Fruit fly (Drosophila melanogaster) whole organism, embryonic: ENCODE measurements around the gene CG34181.

Experiments
- CG10147 ChIP-seq: fragments of 200-800 bp; sonication (Bioruptor generic); optimal IDR thresholded peaks from 2 replicates; lab custom pipeline; 2019; ENCODE audit warnings: missing biosample characterization, mild to moderate bottlenecking, missing genetic modification characterization, moderate library complexity
- CG11560 ChIP-seq: fragments of 200-800 bp; sonication (Bioruptor generic); IDR thresholded peaks from 3 replicates; pipeline ENCODE4 v1.3.6; 2022; ENCODE audit warnings: missing biosample characterization, missing genetic modification characterization
- CG11695 ChIP-seq: fragments of 200-800 bp; sonication (Bioruptor generic); IDR thresholded peaks from 3 replicates; pipeline ENCODE4 v1.3.6; 2022; ENCODE audit warnings: missing biosample characterization, missing genetic modification characterization
- CG1233 ChIP-seq: fragments of 200-800 bp; sonication (Bioruptor generic); optimal IDR thresholded peaks from 4 replicates; lab custom pipeline; 2018; ENCODE audit warnings: missing biosample characterization, mild to moderate bottlenecking, missing genetic modification characterization
- CG12391 ChIP-seq: fragments of 200-800 bp; sonication (Bioruptor generic); optimal IDR thresholded peaks from 3 replicates; lab custom pipeline; 2018; ENCODE audit warnings: missing biosample characterization, mild to moderate bottlenecking, missing genetic modification characterization, moderate library complexity
- CG12744 ChIP-seq: fragments of 200-800 bp; sonication (Bioruptor generic); optimal IDR thresholded peaks from 2 replicates; lab custom pipeline; 2016; ENCODE audit warnings: missing biosample characterization, missing genetic modification characterization
- CG13287 ChIP-seq: fragments of 200-800 bp; sonication (Bioruptor generic); IDR thresholded peaks from 2 replicates; pipeline ENCODE4 v1.3.6; 2022; ENCODE audit warnings: missing biosample characterization, missing genetic modification characterization; ENCODE audit not compliant: partially characterized antibody
- CG15601 ChIP-seq: fragments of 200-800 bp; sonication (Bioruptor generic); optimal IDR thresholded peaks from 3 replicates; lab custom pipeline; 2019; ENCODE audit warnings: missing biosample characterization, mild to moderate bottlenecking, missing genetic modification characterization, moderate library complexity
- CG17385 ChIP-seq: fragments of 200-800 bp; sonication (Bioruptor generic); optimal IDR thresholded peaks from 3 replicates; lab custom pipeline; 2018; ENCODE audit warnings: missing biosample characterization, mild to moderate bottlenecking, missing genetic modification characterization
- CG18476 ChIP-seq: fragments of 200-800 bp; sonication (Bioruptor generic); optimal IDR thresholded peaks from 2 replicates; lab custom pipeline; 2016; ENCODE audit warnings: missing biosample characterization, mild to moderate bottlenecking, missing genetic modification characterization
- CG2120 ChIP-seq: fragments of 200-800 bp; sonication (Bioruptor generic); optimal IDR thresholded peaks from 3 replicates; lab custom pipeline; 2016; ENCODE audit warnings: missing biosample characterization, missing genetic modification characterization
- CG33213 ChIP-seq: fragments of 200-800 bp; sonication (Bioruptor generic); optimal IDR thresholded peaks from 3 replicates; lab custom pipeline; 2016; ENCODE audit warnings: missing biosample characterization, missing genetic modification characterization
- CG4707 ChIP-seq: fragments of 200-800 bp; sonication (Bioruptor generic); optimal IDR thresholded peaks from 2 replicates; lab custom pipeline; 2018; ENCODE audit warnings: missing biosample characterization, mild to moderate bottlenecking, missing genetic modification characterization, moderate library complexity
- CG6689 ChIP-seq: fragments of 200-800 bp; sonication (Bioruptor generic); IDR thresholded peaks from 2 replicates; pipeline ENCODE4 v1.3.6; 2022; ENCODE audit warnings: missing biosample characterization, missing genetic modification characterization
- CG6765 ChIP-seq: fragments of 200-800 bp; sonication (Bioruptor generic); optimal IDR thresholded peaks from 3 replicates; lab custom pipeline; 2017; ENCODE audit warnings: missing biosample characterization, mild to moderate bottlenecking, missing genetic modification characterization
- CG7963 ChIP-seq: fragments of 200-800 bp; sonication (Bioruptor generic); IDR thresholded peaks from 3 replicates; pipeline ENCODE4 v1.3.6; 2022; ENCODE audit warnings: missing biosample characterization, missing genetic modification characterization; ENCODE audit not compliant: partially characterized antibody
- CG8388 ChIP-seq: fragments of 200-800 bp; sonication (Bioruptor generic); optimal IDR thresholded peaks from 2 replicates; lab custom pipeline; 2019; ENCODE audit warnings: missing biosample characterization, mild to moderate bottlenecking, missing genetic modification characterization, moderate library complexity
- CG8478 ChIP-seq: fragments of >200 bp; optimal IDR thresholded peaks from 2 replicates; lab custom pipeline; 2018
- CG8924 ChIP-seq: fragments of 200-800 bp; optimal IDR thresholded peaks from 3 replicates; lab custom pipeline; 2019; ENCODE audit warnings: missing biosample characterization, mild to moderate bottlenecking, missing genetic modification characterization, moderate library complexity
- Camta ChIP-seq: fragments of 200-800 bp; sonication (Bioruptor generic); optimal IDR thresholded peaks from 2 replicates; lab custom pipeline; 2016; ENCODE audit warnings: missing biosample characterization, missing genetic modification characterization
- CkIIα-i1 ChIP-seq: fragments of 200-800 bp; sonication (Bioruptor generic); IDR thresholded peaks from 2 replicates; pipeline ENCODE4 v1.3.6; 2022; ENCODE audit warnings: missing biosample characterization, missing genetic modification characterization
- Dbx ChIP-seq: fragments of 200-800 bp; sonication (Bioruptor generic); IDR thresholded peaks from 3 replicates; pipeline ENCODE4 v1.3.6; 2022; ENCODE audit warnings: missing biosample characterization, missing genetic modification characterization
- Drgx ChIP-seq: fragments of 200-800 bp; sonication (Bioruptor generic); IDR thresholded peaks from 2 replicates; pipeline ENCODE4 v1.3.6; 2022; ENCODE audit warnings: missing biosample characterization, missing genetic modification characterization
- Gug ChIP-seq: fragments of 200-800 bp; sonication (Bioruptor generic); IDR thresholded peaks from 4 replicates; pipeline ENCODE4 v1.3.6; 2022; ENCODE audit warnings: missing biosample characterization, missing genetic modification characterization
- MESR4 ChIP-seq: fragments of 200-800 bp; sonication (Bioruptor generic); optimal IDR thresholded peaks from 2 replicates; lab custom pipeline; 2018; ENCODE audit warnings: missing biosample characterization, mild to moderate bottlenecking, missing genetic modification characterization, moderate library complexity
- Mes4 ChIP-seq: fragments of 200-800 bp; sonication (Bioruptor generic); optimal IDR thresholded peaks from 2 replicates; lab custom pipeline; 2016; ENCODE audit warnings: missing biosample characterization, missing genetic modification characterization
- Ssrp ChIP-seq: fragments of 200-800 bp; sonication (Bioruptor generic); optimal IDR thresholded peaks from 2 replicates; lab custom pipeline; 2018; ENCODE audit warnings: missing biosample characterization, mild to moderate bottlenecking, missing genetic modification characterization, moderate library complexity
- Stat92E ChIP-seq, 3 experiments: fragments of >200 bp in 2 of 3; fragments of 200-800 bp in 1 of 3; sonication (Bioruptor generic) in 1 of 3; optimal IDR thresholded peaks; 2 replicates each; lab custom pipeline; 2017 to 2019; ENCODE audit warnings: missing biosample characterization in 3 of 3, missing genetic modification characterization in 3 of 3, mild to moderate bottlenecking in 1 of 3, moderate library complexity in 1 of 3
- Vsx1 ChIP-seq: fragments of 200-800 bp; sonication (Bioruptor generic); optimal IDR thresholded peaks from 2 replicates; lab custom pipeline; 2017; ENCODE audit warnings: missing biosample characterization, mild to moderate bottlenecking, missing genetic modification characterization, missing genetic modification reagents
- caup ChIP-seq: fragments of 200-800 bp; sonication (Bioruptor generic); optimal IDR thresholded peaks from 3 replicates; lab custom pipeline; 2017; ENCODE audit warnings: missing biosample characterization, mild to moderate bottlenecking, missing genetic modification characterization, moderate library complexity; ENCODE audit not compliant: severe bottlenecking
- cwo ChIP-seq: fragments of 200-800 bp; sonication (Bioruptor generic); optimal IDR thresholded peaks from 3 replicates; lab custom pipeline; 2017; ENCODE audit warnings: missing biosample characterization, missing genetic modification characterization, mild to moderate bottlenecking, moderate library complexity, missing genetic modification reagents
- emc ChIP-seq: fragments of 200-800 bp; sonication (Bioruptor generic); optimal IDR thresholded peaks from 2 replicates; lab custom pipeline; 2016; ENCODE audit warnings: missing biosample characterization, missing genetic modification characterization
- grn ChIP-seq: fragments of 200-800 bp; sonication (Bioruptor generic); optimal IDR thresholded peaks from 3 replicates; lab custom pipeline; 2017; ENCODE audit warnings: missing biosample characterization, missing genetic modification characterization
- gsb-n ChIP-seq: fragments of 200-800 bp; sonication (Bioruptor generic); optimal IDR thresholded peaks from 3 replicates; lab custom pipeline; 2018; ENCODE audit warnings: missing biosample characterization, mild to moderate bottlenecking, missing genetic modification characterization
- knrl ChIP-seq: fragments of 200-800 bp; sonication (Bioruptor generic); IDR thresholded peaks from 3 replicates; pipeline ENCODE4 v1.3.6; 2022; ENCODE audit warnings: missing biosample characterization, missing genetic modification characterization; ENCODE audit not compliant: partially characterized antibody
- lbe ChIP-seq: fragments of 200-800 bp; sonication (Bioruptor generic); optimal IDR thresholded peaks from 2 replicates; lab custom pipeline; 2016; ENCODE audit warnings: missing biosample characterization, mild to moderate bottlenecking, missing genetic modification characterization
- otp ChIP-seq: fragments of 200-800 bp; sonication (Bioruptor generic); IDR thresholded peaks from 3 replicates; pipeline ENCODE4, ENCODE4 v1.3.6; 2022; ENCODE audit warnings: missing biosample characterization, missing genetic modification characterization
- pfk ChIP-seq: fragments of 200-800 bp; sonication (Bioruptor generic); optimal IDR thresholded peaks from 2 replicates; lab custom pipeline; 2018; ENCODE audit warnings: missing biosample characterization, mild to moderate bottlenecking, missing genetic modification characterization, moderate library complexity
- pho ChIP-seq: fragments of 200-800 bp; sonication (Bioruptor generic); optimal IDR thresholded peaks from 2 replicates; lab custom pipeline; 2016; ENCODE audit warnings: missing biosample characterization, missing genetic modification characterization
- pita ChIP-seq: fragments of 200-800 bp; sonication (Bioruptor generic); optimal IDR thresholded peaks from 2 replicates; lab custom pipeline; 2017; ENCODE audit warnings: missing biosample characterization, mild to moderate bottlenecking, missing genetic modification characterization
- pros ChIP-seq: fragments of 200-800 bp; sonication (Bioruptor generic); optimal IDR thresholded peaks from 3 replicates; lab custom pipeline; 2019; ENCODE audit warnings: missing biosample characterization, mild to moderate bottlenecking, missing genetic modification characterization, moderate library complexity
- repo ChIP-seq: fragments of 200-800 bp; sonication (Bioruptor generic); optimal IDR thresholded peaks from 2 replicates; lab custom pipeline; 2016; ENCODE audit warnings: missing biosample characterization, missing genetic modification characterization
- scrt ChIP-seq: fragments of 200-800 bp; sonication (Bioruptor generic); optimal IDR thresholded peaks from 2 replicates; lab custom pipeline; 2018; ENCODE audit warnings: missing biosample characterization, mild to moderate bottlenecking, missing genetic modification characterization, moderate library complexity
- slp2 ChIP-seq: fragments of 200-800 bp; sonication (Bioruptor generic); optimal IDR thresholded peaks from 2 replicates; lab custom pipeline; 2016; ENCODE audit warnings: missing biosample characterization, missing genetic modification characterization
- sqz ChIP-seq: fragments of 200-800 bp; sonication (Bioruptor generic); optimal IDR thresholded peaks from 3 replicates; lab custom pipeline; 2018; ENCODE audit warnings: missing biosample characterization, mild to moderate bottlenecking, missing genetic modification characterization
- ssp ChIP-seq: fragments of 200-800 bp; sonication (Bioruptor generic); IDR thresholded peaks from 2 replicates; pipeline ENCODE4 v1.3.6; 2022; ENCODE audit warnings: missing biosample characterization, missing genetic modification characterization
- toy ChIP-seq: fragments of 200-800 bp; sonication (Bioruptor generic); IDR thresholded peaks from 2 replicates; pipeline ENCODE4 v1.3.6; 2022; ENCODE audit warnings: missing biosample characterization, missing genetic modification characterization
- tup ChIP-seq: fragments of 200-800 bp; sonication (Bioruptor generic); optimal IDR thresholded peaks from 2 replicates; lab custom pipeline; 2016; ENCODE audit warnings: missing biosample characterization, mild to moderate bottlenecking, missing genetic modification characterization, moderate library complexity
- zf30C ChIP-seq: fragments of 200-800 bp; sonication (Bioruptor generic); optimal IDR thresholded peaks from 3 replicates; lab custom pipeline; 2018; ENCODE audit warnings: missing biosample characterization, mild to moderate bottlenecking, missing genetic modification characterization

CG34181 gene

DNA sequence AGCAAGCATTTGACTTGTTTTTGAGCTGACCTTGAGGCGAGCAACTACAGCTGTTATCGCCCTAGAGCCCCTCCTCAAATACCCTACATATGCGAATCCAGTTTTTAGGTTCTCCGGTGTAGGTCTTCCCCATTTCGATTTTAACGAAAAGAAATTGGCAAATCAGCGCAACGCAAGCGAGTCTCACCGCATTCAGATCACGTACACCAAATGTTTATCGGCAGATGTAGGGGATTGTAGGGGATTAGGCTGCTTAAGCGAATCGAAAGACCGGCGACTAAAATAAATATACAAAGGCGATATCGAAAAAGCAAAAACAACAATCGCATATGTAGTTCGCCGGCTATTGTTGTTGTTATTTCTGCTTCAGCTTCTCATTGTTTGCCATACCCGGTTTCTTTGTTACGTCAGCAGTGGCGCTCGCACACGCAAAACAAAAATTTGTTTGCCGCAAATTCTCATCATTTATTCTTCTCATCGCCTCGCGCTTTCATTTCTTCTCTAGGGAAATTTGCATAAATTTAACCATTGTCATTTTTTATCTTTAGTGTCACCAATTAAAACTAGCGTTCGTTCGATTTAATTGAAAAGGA lies 20.7 kb downstream of the CG34181 start (continued):
- TF ChIP-seq toy (GFP tag; lab: Robert Waterston, UW), result 0 out of 2 replicates have a peak, but pooled peaks have one; percentile 35
- peak; percentile 20 for TF ChIP-seq CG18476 (GFP tag; lab: Kevin White, UChicago)
- TF ChIP-seq CG15601 (tag; lab: Kevin White, UChicago), result no peak
- TF ChIP-seq lbe (GFP tag; lab: Kevin White, UChicago), result peak; percentile 63
- peak; percentile 85 for TF ChIP-seq emc (GFP tag; lab: Kevin White, UChicago)
- no peak for TF ChIP-seq Vsx1 (GFP tag; lab: Kevin White, UChicago)
- peak; percentile 92 for TF ChIP-seq Drgx (GFP tag; lab: Robert Waterston, UW)
- TF ChIP-seq pros (GFP tag; lab: Kevin White, UChicago), result no peak
- TF ChIP-seq CG1233 (GFP tag; lab: Kevin White, UChicago), result peak; percentile 40
- TF ChIP-seq CG6765 (GFP tag; lab: Kevin White, UChicago), result peak; percentile 20
- 0 out of 3 replicates have a peak, but pooled peaks have one; percentile 20 for TF ChIP-seq CG11560 (tag; lab: Robert Waterston, UW)
- TF ChIP-seq pfk (GFP tag; lab: Kevin White, UChicago), result no peak
- TF ChIP-seq ssp (GFP tag; lab: Robert Waterston, UW), result no peak
- TF ChIP-seq pita (GFP tag; lab: Kevin White, UChicago), result no peak
- TF ChIP-seq CG2120, result peak; percentile 94
- no peak for TF ChIP-seq Stat92E (GFP tag; optimal IDR thresholded peaks at IDR 0.05; lab: Kevin White, UChicago)
- no peak for TF ChIP-seq Ssrp (tag; lab: Kevin White, UChicago)
- TF ChIP-seq sqz (GFP tag; lab: Kevin White, UChicago), result no peak
- TF ChIP-seq gsb-n (tag; lab: Kevin White, UChicago), result no peak
- peak; percentile 87; the same call in 3 of the 4 replicates for TF ChIP-seq Gug (GFP tag; lab: Robert Waterston, UW)
- TF ChIP-seq CG10147 (GFP tag; lab: Kevin White, UChicago), result peak; percentile 29
- no peak for TF ChIP-seq zf30C (GFP tag; lab: Kevin White, UChicago)
- no peak for TF ChIP-seq CG13287 (GFP tag; lab: Robert Waterston, UW)
- peak; percentile 61; the same call in 2 of the 3 replicates for TF ChIP-seq CG11695 (GFP tag; lab: Robert Waterston, UW)
- TF ChIP-seq CG8388 (GFP tag; lab: Kevin White, UChicago), result no peak
- no peak for TF ChIP-seq CG7963 (GFP tag; lab: Robert Waterston, UW)
- peak; percentile 56 for TF ChIP-seq repo (GFP tag; lab: Kevin White, UChicago)
- TF ChIP-seq CG17385 (GFP tag; lab: Kevin White, UChicago), result peak; percentile 25
- TF ChIP-seq CG8924 (tag; lab: Kevin White, UChicago), result peak; percentile 51
- peak; percentile 80 for TF ChIP-seq pho (GFP tag; lab: Kevin White, UChicago)
- TF ChIP-seq slp2, result peak; percentile 93
- peak; percentile 45 for TF ChIP-seq Mes4 (GFP tag; lab: Kevin White, UChicago)
- no peak for TF ChIP-seq CG8478
- peak; percentile 38 for TF ChIP-seq CG12744 (GFP tag; lab: Kevin White, UChicago)
- TF ChIP-seq CG4707 (GFP tag; lab: Kevin White, UChicago), result no peak
- peak; percentile 68 for TF ChIP-seq caup (GFP tag; lab: Kevin White, UChicago)
- no peak for TF ChIP-seq MESR4 (GFP tag; lab: Kevin White, UChicago)
- TF ChIP-seq tup, result peak; percentile 34
- peak; percentile 41 for TF ChIP-seq scrt (GFP tag; lab: Kevin White, UChicago)
- peak; percentile 64; the same call in 1 of the 3 replicates for TF ChIP-seq otp
- peak; percentile 81 for TF ChIP-seq Dbx (GFP tag; lab: Robert Waterston, UW)
- peak; percentile 69 for TF ChIP-seq cwo (GFP tag; lab: Kevin White, UChicago)
- TF ChIP-seq CG6689, result peak; percentile 34; the same call in 1 of the 2 replicates
- peak; percentile 48 for TF ChIP-seq Camta
- TF ChIP-seq knrl, result no peak
- peak; percentile 35 for TF ChIP-seq CG12391 (tag; lab: Kevin White, UChicago)
- no peak for TF ChIP-seq grn (GFP tag; lab: Kevin White, UChicago)
- peak; percentile 30 for TF ChIP-seq CG33213 (GFP tag; lab: Kevin White, UChicago)
- 0 out of 2 replicates have a peak, but pooled peaks have one; percentile 14 for TF ChIP-seq CkIIα-i1
